Fruit fly (Drosophila melanogaster): ENCODE data around the gene CG14830.

DNA sequence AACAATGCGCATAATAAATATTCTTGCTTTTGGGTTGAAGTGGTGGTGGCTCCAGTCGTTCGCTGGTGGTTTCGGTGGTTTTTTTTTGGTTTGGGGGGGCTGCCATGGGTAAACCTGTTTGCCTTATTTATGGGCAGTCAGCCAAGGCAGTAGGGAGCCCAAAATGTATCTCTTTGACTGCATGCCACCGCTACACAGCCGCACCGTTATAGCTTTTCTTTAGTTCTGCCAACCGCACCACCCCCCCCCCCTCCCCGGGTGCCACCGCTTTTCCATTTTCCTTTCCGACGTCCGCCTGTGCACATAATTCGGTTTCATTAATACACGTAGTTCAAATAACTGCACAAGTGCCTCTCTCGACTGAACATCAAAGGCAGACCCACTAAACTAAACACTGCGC, 5.5 kb downstream of the CG14830 start:
- TF ChIP-seq psq (optimal IDR thresholded peaks at IDR 0.05) (no peak), CG8478 (optimal IDR thresholded peaks at IDR 0.05) (no peak), usp (GFP tag; optimal IDR thresholded peaks at IDR 0.05) (no peak), pan (optimal IDR thresholded peaks at IDR 0.05) (no peak)
